Worm (Caenorhabditis elegans) whole organism, early embryonic: ENCODE measurements around the gene srd-69.

ENCODE experiments used
- B0310.2 ChIP-seq: sonication (generic microtip); optimal IDR thresholded peaks from 2 replicates; lab custom pipeline; 2016; ENCODE audit warnings: mild to moderate bottlenecking, missing genetic modification characterization, missing compliant biosample characterization
- F13C5.2 ChIP-seq: sonication (generic microtip); optimal IDR thresholded peaks from 2 replicates; lab custom pipeline; 2017; ENCODE audit warnings: mild to moderate bottlenecking, missing genetic modification characterization, inconsistent platforms, missing compliant biosample characterization
- ama-1 ChIP-seq: fragments of 150-350 bp; optimal IDR thresholded peaks from 2 replicates; lab custom pipeline; 2014

DNA sequence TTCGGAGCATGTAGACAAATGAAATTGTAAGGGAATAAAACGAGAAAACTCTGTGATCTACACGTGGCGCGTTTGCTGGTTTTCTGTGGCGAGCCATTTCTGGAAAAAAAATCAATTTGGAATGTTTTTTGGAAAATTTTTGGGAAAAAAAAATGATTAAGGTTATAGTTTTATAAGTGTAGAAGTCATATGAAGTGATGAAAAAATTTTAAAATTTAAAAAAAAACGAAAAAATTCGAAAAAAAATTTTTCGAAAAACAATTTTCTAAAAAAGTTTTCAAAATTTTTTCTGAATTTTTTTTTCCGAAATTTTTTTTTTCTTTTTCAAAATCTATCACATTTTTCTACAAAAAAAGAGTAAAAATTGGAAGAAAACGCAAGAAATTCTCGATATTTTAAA, 23.7 kb downstream of the srd-69 start, which contains the start of gene H14E04.3:
- TF ChIP-seq B0310.2 (tag; lab: Kevin White, UChicago) (no peak), ama-1 (no peak), F13C5.2 (tag; lab: Kevin White, UChicago) (no peak)
